Worm (Caenorhabditis elegans) whole organism, mixed stage, embryonic: Measurements from ENCODE around the gene C28D4.18.

Experiments used
- bed-3 ChIP-seq: fragments of 200-800 bp; sonication (Bioruptor generic); optimal IDR thresholded peaks from 3 replicates; lab custom pipeline; 2018; ENCODE audit warnings: mild to moderate bottlenecking, missing genetic modification characterization, moderate library complexity, missing compliant biosample characterization
- blmp-1 ChIP-seq: fragments of 150-350 bp; optimal IDR thresholded peaks from 2 replicates; lab custom pipeline; 2014; ENCODE audit warnings: missing biosample characterization, missing genetic modification characterization
- ceh-39 ChIP-seq: fragments of 150-350 bp; optimal IDR thresholded peaks from 2 replicates; lab custom pipeline; 2014; ENCODE audit warnings: missing biosample characterization, missing genetic modification characterization
- ceh-43 ChIP-seq: fragments of 200-800 bp; sonication (Bioruptor generic); optimal IDR thresholded peaks from 2 replicates; lab custom pipeline; 2018; ENCODE audit warnings: mild to moderate bottlenecking, missing genetic modification characterization, moderate library complexity, missing compliant biosample characterization
- ceh-83 ChIP-seq: fragments of 200-800 bp; sonication (Bioruptor generic); optimal IDR thresholded peaks from 2 replicates; lab custom pipeline; 2018; ENCODE audit warnings: mild to moderate bottlenecking, missing genetic modification characterization, missing compliant biosample characterization
- ces-1 ChIP-seq: fragments of 150-350 bp; optimal IDR thresholded peaks from 2 replicates; lab custom pipeline; 2014; ENCODE audit warnings: missing biosample characterization, missing genetic modification reagents, missing genetic modification characterization
- drap-1 ChIP-seq: fragments of 200-800 bp; sonication (Bioruptor generic); optimal IDR thresholded peaks from 3 replicates; lab custom pipeline; 2018; ENCODE audit warnings: mild to moderate bottlenecking, missing genetic modification characterization, missing compliant biosample characterization
- elt-1 ChIP-seq: sonication (generic microtip); optimal IDR thresholded peaks from 2 replicates; lab custom pipeline; 2017; ENCODE audit warnings: missing genetic modification characterization, mild to moderate bottlenecking, missing compliant biosample characterization, antibody characterized with exemption, moderate library complexity, borderline replicate concordance; ENCODE audit not compliant: insufficient read depth
- elt-3 ChIP-seq: fragments of 150-350 bp; optimal IDR thresholded peaks from 2 replicates; lab custom pipeline; 2014; ENCODE audit warnings: missing biosample characterization, missing genetic modification characterization
- flh-1 ChIP-seq: fragments of 200-800 bp; sonication (Bioruptor generic); optimal IDR thresholded peaks from 2 replicates; lab custom pipeline; 2018; ENCODE audit warnings: mild to moderate bottlenecking, missing genetic modification characterization, moderate library complexity, missing compliant biosample characterization
- ham-2 ChIP-seq: fragments of 200-800 bp; sonication (Bioruptor generic); optimal IDR thresholded peaks from 2 replicates; lab custom pipeline; 2018; ENCODE audit warnings: mild to moderate bottlenecking, missing genetic modification characterization, missing compliant biosample characterization
- hlh-1 ChIP-seq: fragments of 150-350 bp; optimal IDR thresholded peaks from 2 replicates; lab custom pipeline; 2014; ENCODE audit warnings: missing biosample characterization, missing genetic modification reagents, missing genetic modification characterization
- lin-32 ChIP-seq: fragments of 200-800 bp; sonication (Bioruptor generic); optimal IDR thresholded peaks from 2 replicates; lab custom pipeline; 2018; ENCODE audit warnings: mild to moderate bottlenecking, missing genetic modification characterization, missing compliant biosample characterization
- lsy-2 ChIP-seq: fragments of 150-350 bp; optimal IDR thresholded peaks from 2 replicates; lab custom pipeline; 2014; ENCODE audit warnings: missing biosample characterization, missing genetic modification characterization
- mab-5 ChIP-seq: fragments of 150-350 bp; optimal IDR thresholded peaks from 2 replicates; lab custom pipeline; 2014; ENCODE audit warnings: missing biosample characterization, missing genetic modification characterization
- mep-1 ChIP-seq: fragments of 150-350 bp; optimal IDR thresholded peaks from 2 replicates; lab custom pipeline; 2017; ENCODE audit warnings: missing biosample characterization, missing genetic modification reagents, missing genetic modification characterization, inconsistent platforms
- nhr-12 ChIP-seq: fragments of 150-350 bp; optimal IDR thresholded peaks from 2 replicates; lab custom pipeline; 2014; ENCODE audit warnings: missing biosample characterization, missing genetic modification characterization
- nhr-2 ChIP-seq: fragments of 150-350 bp; optimal IDR thresholded peaks from 2 replicates; lab custom pipeline; 2014; ENCODE audit warnings: missing biosample characterization, missing genetic modification characterization
- nhr-28 ChIP-seq: fragments of 150-350 bp; optimal IDR thresholded peaks from 2 replicates; lab custom pipeline; 2014; ENCODE audit warnings: missing biosample characterization, missing genetic modification characterization
- pha-4 ChIP-seq: fragments of 150-350 bp; optimal IDR thresholded peaks from 2 replicates; lab custom pipeline; 2018; ENCODE audit warnings: missing biosample characterization, missing genetic modification reagents, missing genetic modification characterization
- sem-2 ChIP-seq: fragments of 200-800 bp; sonication (Bioruptor generic); optimal IDR thresholded peaks from 2 replicates; lab custom pipeline; 2018; ENCODE audit warnings: mild to moderate bottlenecking, missing genetic modification characterization, missing compliant biosample characterization
- sptf-1 ChIP-seq: sonication (generic microtip); optimal IDR thresholded peaks from 2 replicates; lab custom pipeline; 2017; ENCODE audit warnings: mild to moderate bottlenecking, missing genetic modification characterization, moderate library complexity, missing compliant biosample characterization
- tbx-8 ChIP-seq: fragments of 200-800 bp; sonication (Bioruptor generic); optimal IDR thresholded peaks from 2 replicates; lab custom pipeline; 2018; ENCODE audit warnings: mild to moderate bottlenecking, missing genetic modification characterization, moderate library complexity, missing compliant biosample characterization
- unc-120 ChIP-seq: sonication (generic microtip); optimal IDR thresholded peaks from 2 replicates; lab custom pipeline; 2017; ENCODE audit warnings: missing genetic modification characterization, missing compliant biosample characterization; ENCODE audit not compliant: poor library complexity, severe bottlenecking
- unc-39 ChIP-seq: fragments of 150-350 bp; optimal IDR thresholded peaks from 2 replicates; lab custom pipeline; 2014; ENCODE audit warnings: missing biosample characterization, missing genetic modification characterization
- unc-62 ChIP-seq: fragments of 150-350 bp; optimal IDR thresholded peaks from 2 replicates; lab custom pipeline; 2014; ENCODE audit warnings: missing biosample characterization, missing genetic modification reagents, missing genetic modification characterization
- zip-8 ChIP-seq: fragments of 150-350 bp; optimal IDR thresholded peaks from 2 replicates; lab custom pipeline; 2014; ENCODE audit warnings: missing biosample characterization, missing genetic modification characterization
- ztf-11 ChIP-seq: fragments of 150-350 bp; optimal IDR thresholded peaks from 2 replicates; lab custom pipeline; 2014; ENCODE audit warnings: missing biosample characterization, missing genetic modification characterization

Gene C28D4.18

ce11 chrIV:9724948-9725347 is at the start of gene C28D4.18, which contains the start of gene nhr-138:
Gene C28D4.18 (plus strand): TSS chrIV:9725280.
Gene nhr-138 (plus strand): TSS chrIV:9725251.
- TF ChIP-seq mep-1 (tag; lab: Kevin White, UChicago) (no peak), ces-1 (GFP tag; lab: Kevin White, UChicago) (no peak), unc-120 (tag; lab: Kevin White, UChicago) (no peak), ham-2 (GFP tag; lab: Kevin White, UChicago) (no peak), zip-8 (tag; lab: Kevin White, UChicago) (no peak), nhr-28 (no peak), ceh-39 (tag; lab: Kevin White, UChicago) (no peak), nhr-12 (tag; lab: Kevin White, UChicago) (no peak), blmp-1 (tag; lab: Kevin White, UChicago) (no peak), pha-4 (tag; lab: Kevin White, UChicago) (no peak)

- TF ChIP-seq ces-1 (GFP tag; lab: Kevin White, UChicago) (peak; percentile 27), ceh-43 (GFP tag; lab: Kevin White, UChicago) (no peak)
- TF ChIP-seq, all 35 proteins: peak for 1
These were observed 49.5 kb upstream of the C28D4.18 start, which contains the start of gene nhr-34 for ce11 chrIV:9675572-9675971. Gene nhr-34 (minus strand): TSS chrIV:9675672.

- no peak for TF ChIP-seq ceh-39 (tag; lab: Kevin White, UChicago)
- TF ChIP-seq mab-5 (tag; lab: Kevin White, UChicago), result no peak
- no peak for TF ChIP-seq lin-32
- no peak for TF ChIP-seq nhr-2 (tag; lab: Kevin White, UChicago)
- no peak for TF ChIP-seq nhr-12 (tag; lab: Kevin White, UChicago)
- TF ChIP-seq pha-4 (tag; lab: Kevin White, UChicago), result no peak
- TF ChIP-seq ces-1 (GFP tag; lab: Kevin White, UChicago), result no peak
- no peak for TF ChIP-seq elt-1 (tag; lab: Kevin White, UChicago)
- TF ChIP-seq sem-2, result no peak
- TF ChIP-seq, all 35 proteins: peak for 0
These were observed 48.5 kb upstream of the C28D4.18 start for ce11 chrIV:9676535-9676934.

ce11 chrIV:9677226-9677992 is 47.7 kb upstream of the C28D4.18 start:
- TF ChIP-seq ces-1 (GFP tag; lab: Kevin White, UChicago) (peak; percentile 78), zip-8 (tag; lab: Kevin White, UChicago) (no peak), blmp-1 (tag; lab: Kevin White, UChicago) (peak; percentile 86), unc-62 (GFP tag; lab: Kevin White, UChicago) (peak; percentile 18), nhr-28 (no peak), mep-1 (tag; lab: Kevin White, UChicago) (peak; percentile 15), drap-1 (GFP tag; lab: Kevin White, UChicago) (no peak), unc-39 (tag; lab: Kevin White, UChicago) (no peak), nhr-2 (tag; lab: Kevin White, UChicago) (no peak), tbx-8 (GFP tag; lab: Kevin White, UChicago) (no peak), elt-3 (tag; lab: Kevin White, UChicago) (no peak), bed-3 (no peak), ham-2 (GFP tag; lab: Kevin White, UChicago) (no peak), sptf-1 (tag; lab: Kevin White, UChicago) (no peak), unc-120 (tag; lab: Kevin White, UChicago) (no peak)

- TF ChIP-seq drap-1 (GFP tag; lab: Kevin White, UChicago) (no peak), nhr-12 (tag; lab: Kevin White, UChicago) (no peak)
- TF ChIP-seq, all 35 proteins: peak for 0
These were observed 47.1 kb upstream of the C28D4.18 start for ce11 chrIV:9678007-9678406.

ce11 chrIV:9679296-9679695 is 45.8 kb upstream of the C28D4.18 start:
- no peak for TF ChIP-seq mab-5 (tag; lab: Kevin White, UChicago)
- TF ChIP-seq hlh-1, result no peak
- no peak for TF ChIP-seq ceh-83
- no peak for TF ChIP-seq ztf-11 (tag; lab: Kevin White, UChicago)
- no peak for TF ChIP-seq ceh-39 (tag; lab: Kevin White, UChicago)
- no peak for TF ChIP-seq lsy-2 (tag; lab: Kevin White, UChicago)
- no peak for TF ChIP-seq elt-1 (tag; lab: Kevin White, UChicago)
- TF ChIP-seq bed-3, result no peak
- no peak for TF ChIP-seq flh-1 (GFP tag; lab: Kevin White, UChicago)
- no peak for TF ChIP-seq unc-39 (tag; lab: Kevin White, UChicago)
- TF ChIP-seq nhr-12 (tag; lab: Kevin White, UChicago), result no peak
- no peak for TF ChIP-seq unc-120 (tag; lab: Kevin White, UChicago)
- TF ChIP-seq, all 35 proteins: peak for 0
